Worm (Caenorhabditis elegans) whole organism, L3 larva: ENCODE data around the gene clec-224.

Experiments
- ceh-9 ChIP-seq: sonication (generic microtip); optimal IDR thresholded peaks from 2 replicates; lab custom pipeline; 2018; ENCODE audit warnings: missing biosample characterization, missing genetic modification characterization
- fkh-2 ChIP-seq: fragments of 150-350 bp; optimal IDR thresholded peaks from 2 replicates; lab custom pipeline; 2014; ENCODE audit warnings: missing biosample characterization, missing genetic modification reagents, missing genetic modification characterization
- lin-39 ChIP-seq: fragments of 150-350 bp; optimal IDR thresholded peaks from 2 replicates; lab custom pipeline; 2018; ENCODE audit warnings: missing biosample characterization, missing genetic modification reagents, missing genetic modification characterization
- nhr-11 ChIP-seq: fragments of 150-350 bp; optimal IDR thresholded peaks from 2 replicates; lab custom pipeline; 2014; ENCODE audit warnings: missing biosample characterization, missing genetic modification characterization
- nhr-23 ChIP-seq: fragments of 150-350 bp; optimal IDR thresholded peaks from 2 replicates; lab custom pipeline; 2014; ENCODE audit warnings: missing biosample characterization, missing genetic modification reagents, missing genetic modification characterization

DNA sequence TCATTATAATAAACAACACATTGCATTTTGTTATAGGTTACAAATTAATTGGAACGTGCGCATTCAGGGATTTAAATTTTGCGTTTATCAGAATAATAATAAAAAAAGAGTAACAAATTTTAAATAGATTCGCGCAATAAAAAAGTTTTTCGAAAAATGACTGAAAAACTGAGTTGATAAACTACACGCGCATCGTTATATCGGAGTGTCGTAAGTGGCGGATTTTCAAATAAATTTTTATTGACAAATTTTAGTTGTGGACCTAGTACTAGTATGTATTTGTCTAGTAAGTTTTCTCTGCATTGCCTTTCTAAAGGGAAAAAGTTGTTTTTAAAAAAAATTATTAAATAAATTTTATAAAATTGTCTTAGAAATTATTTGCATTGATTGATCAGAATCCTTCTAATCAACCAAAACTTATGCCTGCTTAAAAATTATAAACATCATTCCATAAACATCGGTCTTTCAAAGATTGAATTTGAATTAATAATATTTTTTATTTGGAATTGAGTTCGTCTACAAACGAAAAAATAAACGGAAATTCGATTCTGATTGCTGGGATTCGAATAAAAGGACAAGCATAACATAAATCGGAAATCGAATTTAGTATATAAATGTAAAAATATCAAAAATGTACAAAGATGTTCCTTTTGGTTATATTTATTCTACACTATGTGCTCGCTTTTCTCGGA lies 5.2 kb upstream of the clec-224 start, which contains the start of gene srd-4:
- TF ChIP-seq ceh-9 (no peak), nhr-11 (no peak), nhr-23 (tag; lab: Kevin White, UChicago) (peak; percentile 0), fkh-2 (tag; lab: Kevin White, UChicago) (no peak), lin-39 (tag; lab: Kevin White, UChicago) (no peak)
